Worm (Caenorhabditis elegans) whole organism, L3 larva: ENCODE data around the gene Y59A8B.24.

Experiments used
- R02D3.7 ChIP-seq: fragments of 150-350 bp; optimal IDR thresholded peaks from 2 replicates; lab custom pipeline; 2014; ENCODE audit warnings: missing biosample characterization, missing genetic modification characterization
- ZK546.5 ChIP-seq: sonication (generic microtip); optimal IDR thresholded peaks from 2 replicates; lab custom pipeline; 2017; ENCODE audit warnings: missing biosample characterization, missing genetic modification characterization
- aly-2 ChIP-seq: fragments of 150-350 bp; optimal IDR thresholded peaks from 2 replicates; lab custom pipeline; 2014; ENCODE audit warnings: missing biosample characterization, missing genetic modification characterization
- ama-1 ChIP-seq: fragments of 150-350 bp; optimal IDR thresholded peaks from 2 replicates; lab custom pipeline; 2018
- ceh-16 ChIP-seq: sonication (generic microtip); optimal IDR thresholded peaks from 2 replicates; lab custom pipeline; 2017; ENCODE audit warnings: missing biosample characterization, missing genetic modification characterization
- ceh-28 ChIP-seq: fragments of 150-350 bp; optimal IDR thresholded peaks from 2 replicates; lab custom pipeline; 2014; ENCODE audit warnings: missing biosample characterization, missing genetic modification reagents, missing genetic modification characterization
- ceh-82 ChIP-seq: fragments of 150-350 bp; optimal IDR thresholded peaks from 2 replicates; lab custom pipeline; 2014; ENCODE audit warnings: missing biosample characterization, missing genetic modification characterization
- ceh-9 ChIP-seq: sonication (generic microtip); optimal IDR thresholded peaks from 2 replicates; lab custom pipeline; 2018; ENCODE audit warnings: missing biosample characterization, missing genetic modification characterization
- daf-12 ChIP-seq: fragments of 150-350 bp; optimal IDR thresholded peaks from 2 replicates; lab custom pipeline; 2014; ENCODE audit warnings: missing biosample characterization, missing genetic modification reagents, missing genetic modification characterization
- egl-27 ChIP-seq: sonication (generic microtip); optimal IDR thresholded peaks from 4 replicates; lab custom pipeline; 2017; ENCODE audit warnings: missing biosample characterization, missing genetic modification reagents, missing genetic modification characterization
- egl-5 ChIP-seq: fragments of 150-350 bp; optimal IDR thresholded peaks from 2 replicates; lab custom pipeline; 2017; ENCODE audit warnings: missing biosample characterization, missing genetic modification reagents, missing genetic modification characterization, inconsistent platforms
- elt-1 ChIP-seq: fragments of 150-350 bp; optimal IDR thresholded peaks from 2 replicates; lab custom pipeline; 2014; ENCODE audit warnings: missing biosample characterization, missing genetic modification characterization
- elt-2 ChIP-seq: sonication (generic microtip); optimal IDR thresholded peaks from 2 replicates; lab custom pipeline; 2016; ENCODE audit warnings: missing genetic modification reagents, mild to moderate bottlenecking, missing genetic modification characterization, missing compliant biosample characterization
- elt-3 ChIP-seq, 3 experiments: fragments of 150-350 bp in 1 of 3; sonication (generic microtip) in 2 of 3; optimal IDR thresholded peaks; 2 replicates in 2 of 3; 4 replicates in 1 of 3; lab custom pipeline; 2014 to 2017; ENCODE audit warnings: missing biosample characterization in 3 of 3, missing genetic modification characterization in 3 of 3
- eor-1 ChIP-seq, 2 experiments: fragments of 150-350 bp; optimal IDR thresholded peaks; 2 replicates each; lab custom pipeline; 2014 to 2018; ENCODE audit warnings: missing biosample characterization in 2 of 2, missing genetic modification characterization in 2 of 2
- fkh-10 ChIP-seq: sonication (generic microtip); optimal IDR thresholded peaks from 2 replicates; lab custom pipeline; 2017; ENCODE audit warnings: missing biosample characterization, missing genetic modification reagents, missing genetic modification characterization
- fkh-2 ChIP-seq: fragments of 150-350 bp; optimal IDR thresholded peaks from 2 replicates; lab custom pipeline; 2014; ENCODE audit warnings: missing biosample characterization, missing genetic modification reagents, missing genetic modification characterization
- fos-1 ChIP-seq: fragments of 150-350 bp; optimal IDR thresholded peaks from 2 replicates; lab custom pipeline; 2014; ENCODE audit warnings: missing biosample characterization, missing genetic modification characterization
- hmg-11 ChIP-seq: sonication (generic microtip); optimal IDR thresholded peaks from 2 replicates; lab custom pipeline; 2016; ENCODE audit warnings: missing genetic modification characterization, missing compliant biosample characterization
- jun-1 ChIP-seq: fragments of 150-350 bp; optimal IDR thresholded peaks from 2 replicates; lab custom pipeline; 2014; ENCODE audit warnings: missing biosample characterization, missing genetic modification reagents, missing genetic modification characterization
- lin-15B ChIP-seq: fragments of 150-350 bp; optimal IDR thresholded peaks from 2 replicates; lab custom pipeline; 2014; ENCODE audit warnings: missing biosample characterization, missing genetic modification characterization
- lin-39 ChIP-seq: fragments of 150-350 bp; optimal IDR thresholded peaks from 2 replicates; lab custom pipeline; 2018; ENCODE audit warnings: missing biosample characterization, missing genetic modification reagents, missing genetic modification characterization
- lsy-12 ChIP-seq: sonication (generic microtip); optimal IDR thresholded peaks from 2 replicates; lab custom pipeline; 2016; ENCODE audit warnings: mild to moderate bottlenecking, missing genetic modification characterization, missing compliant biosample characterization
- mdl-1 ChIP-seq: fragments of 150-350 bp; optimal IDR thresholded peaks from 2 replicates; lab custom pipeline; 2014; ENCODE audit warnings: missing biosample characterization, missing genetic modification characterization
- mml-1 ChIP-seq: fragments of 150-350 bp; sonication (generic microtip); optimal IDR thresholded peaks from 3 replicates; lab custom pipeline; 2014; ENCODE audit warnings: missing biosample characterization, missing genetic modification characterization
- nfya-1 ChIP-seq: sonication (generic microtip); optimal IDR thresholded peaks from 2 replicates; lab custom pipeline; 2017; ENCODE audit warnings: missing genetic modification characterization, mild to moderate bottlenecking, missing compliant biosample characterization, antibody characterized with exemption, moderate library complexity; ENCODE audit not compliant: insufficient read depth
- nhr-11 ChIP-seq: fragments of 150-350 bp; optimal IDR thresholded peaks from 2 replicates; lab custom pipeline; 2014; ENCODE audit warnings: missing biosample characterization, missing genetic modification characterization
- nhr-12 ChIP-seq: fragments of 150-350 bp; optimal IDR thresholded peaks from 2 replicates; lab custom pipeline; 2014; ENCODE audit warnings: missing biosample characterization, missing genetic modification characterization
- nhr-23 ChIP-seq: fragments of 150-350 bp; optimal IDR thresholded peaks from 2 replicates; lab custom pipeline; 2014; ENCODE audit warnings: missing biosample characterization, missing genetic modification reagents, missing genetic modification characterization
- nhr-237 ChIP-seq: fragments of 150-350 bp; optimal IDR thresholded peaks from 2 replicates; lab custom pipeline; 2014; ENCODE audit warnings: missing biosample characterization, missing genetic modification characterization
- nhr-25 ChIP-seq: sonication (generic microtip); optimal IDR thresholded peaks from 2 replicates; lab custom pipeline; 2017; ENCODE audit warnings: missing biosample characterization, missing genetic modification characterization
- nhr-28 ChIP-seq: fragments of 150-350 bp; optimal IDR thresholded peaks from 2 replicates; lab custom pipeline; 2014; ENCODE audit warnings: missing biosample characterization, missing genetic modification characterization
- nhr-43 ChIP-seq: sonication (generic microtip); optimal IDR thresholded peaks from 2 replicates; lab custom pipeline; 2016; ENCODE audit warnings: mild to moderate bottlenecking, missing genetic modification characterization, missing compliant biosample characterization; ENCODE audit not compliant: poor library complexity, severe bottlenecking
- nhr-67 ChIP-seq: fragments of 150-350 bp; optimal IDR thresholded peaks from 2 replicates; lab custom pipeline; 2014; ENCODE audit warnings: missing biosample characterization, missing genetic modification characterization
- nhr-76 ChIP-seq: fragments of 150-350 bp; sonication (generic microtip); optimal IDR thresholded peaks from 5 replicates; lab custom pipeline; 2014; ENCODE audit warnings: missing biosample characterization, missing genetic modification characterization
- nhr-77 ChIP-seq: fragments of 150-350 bp; optimal IDR thresholded peaks from 2 replicates; lab custom pipeline; 2014; ENCODE audit warnings: missing biosample characterization, missing genetic modification characterization
- pha-4 ChIP-seq: fragments of 150-350 bp; optimal IDR thresholded peaks from 2 replicates; lab custom pipeline; 2014; ENCODE audit warnings: missing biosample characterization, missing genetic modification reagents, missing genetic modification characterization
- pqm-1 ChIP-seq: fragments of 150-350 bp; optimal IDR thresholded peaks from 2 replicates; lab custom pipeline; 2017; ENCODE audit warnings: missing biosample characterization, missing genetic modification characterization, inconsistent platforms
- sea-2 ChIP-seq: fragments of 150-350 bp; sonication (generic microtip); optimal IDR thresholded peaks from 4 replicates; lab custom pipeline; 2014; ENCODE audit warnings: missing biosample characterization, missing genetic modification reagents, missing genetic modification characterization
- skn-1 ChIP-seq: fragments of 150-350 bp; optimal IDR thresholded peaks from 2 replicates; lab custom pipeline; 2014; ENCODE audit warnings: missing biosample characterization, missing genetic modification characterization
- snpc-4 ChIP-seq: fragments of 150-350 bp; optimal IDR thresholded peaks from 2 replicates; lab custom pipeline; 2014; ENCODE audit warnings: missing biosample characterization, missing genetic modification characterization
- tbx-2 ChIP-seq: sonication (generic microtip); optimal IDR thresholded peaks from 2 replicates; lab custom pipeline; 2016; ENCODE audit warnings: mild to moderate bottlenecking, missing genetic modification characterization, missing compliant biosample characterization
- unc-39 ChIP-seq: sonication (generic microtip); optimal IDR thresholded peaks from 4 replicates; lab custom pipeline; 2017; ENCODE audit warnings: missing biosample characterization, missing genetic modification characterization
- unc-62 ChIP-seq: fragments of 150-350 bp; sonication (generic microtip); optimal IDR thresholded peaks from 4 replicates; lab custom pipeline; 2014; ENCODE audit warnings: missing biosample characterization, missing genetic modification reagents, missing genetic modification characterization
- zag-1 ChIP-seq: fragments of 150-350 bp; optimal IDR thresholded peaks from 2 replicates; lab custom pipeline; 2014; ENCODE audit warnings: missing biosample characterization, missing genetic modification characterization
- ztf-11 ChIP-seq: fragments of 150-350 bp; optimal IDR thresholded peaks from 2 replicates; lab custom pipeline; 2014; ENCODE audit warnings: missing biosample characterization, missing genetic modification characterization
- ztf-4 ChIP-seq: fragments of 150-350 bp; optimal IDR thresholded peaks from 2 replicates; lab custom pipeline; 2014; ENCODE audit warnings: missing biosample characterization, missing genetic modification characterization

Y59A8B.24 gene

DNA sequence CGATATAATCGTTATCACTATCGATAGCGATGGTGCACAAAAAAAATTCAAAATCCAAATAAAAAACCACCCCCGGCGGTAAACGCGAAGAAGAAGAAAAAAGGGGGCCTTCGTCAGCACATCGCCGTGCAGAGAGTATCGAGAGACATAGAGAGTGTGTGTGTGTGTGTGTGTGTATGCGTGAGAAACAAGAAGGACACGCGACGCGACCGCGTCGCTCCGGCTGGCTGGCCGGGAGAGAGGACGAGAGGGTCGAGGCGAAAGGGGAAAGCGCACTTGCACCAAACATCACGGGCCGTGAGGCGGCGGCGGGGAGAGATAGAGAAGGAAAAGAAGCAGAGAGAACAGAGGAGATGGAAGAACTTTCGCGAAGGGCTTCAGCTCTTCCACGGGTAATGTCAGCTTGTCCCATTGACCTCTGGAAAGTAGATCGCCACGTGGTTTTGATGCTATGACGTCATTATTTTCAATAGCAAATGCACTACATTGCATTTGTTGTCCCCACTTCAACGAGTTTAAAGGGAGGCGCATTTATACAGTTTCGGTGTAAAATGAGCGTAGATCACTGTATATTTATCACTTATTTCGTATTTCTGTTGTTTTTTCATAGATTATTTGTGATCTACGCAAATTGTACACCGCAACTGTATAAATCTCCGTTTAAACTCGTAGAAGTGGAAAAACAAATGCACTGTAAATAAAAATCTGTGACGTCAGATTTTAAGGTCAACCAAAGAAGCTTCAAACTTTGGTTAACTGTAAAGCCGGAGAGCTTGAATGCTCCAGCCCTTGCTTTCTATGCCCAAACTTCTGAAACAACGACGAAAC is at the start of gene Y59A8B.24:
TSS of gene Y59A8B.24 (plus strand) at position 778 of the 828 bp plus-strand sequence.
- TF ChIP-seq ztf-11 (tag; lab: Kevin White, UChicago), result no peak
- no peak for TF ChIP-seq nhr-12 (tag; lab: Kevin White, UChicago)
- TF ChIP-seq ama-1, result peak; percentile 67
- TF ChIP-seq sea-2 (GFP tag; lab: Kevin White, UChicago), result no peak
- no peak for TF ChIP-seq elt-3 (tag; optimal IDR thresholded peaks at IDR 0.05; lab: Kevin White, UChicago)
- TF ChIP-seq nhr-237 (tag; lab: Kevin White, UChicago), result no peak
- TF ChIP-seq ZK546.5 (tag; lab: Kevin White, UChicago), result no peak
- TF ChIP-seq mdl-1 (tag; lab: Kevin White, UChicago), result peak; percentile 51
- TF ChIP-seq jun-1 (tag; lab: Kevin White, UChicago), result peak; percentile 83
- TF ChIP-seq nhr-67 (tag; lab: Kevin White, UChicago), result no peak
- TF ChIP-seq nhr-28 (tag; lab: Kevin White, UChicago), result no peak
- peak; percentile 6 for TF ChIP-seq aly-2 (tag; lab: Kevin White, UChicago)
- TF ChIP-seq pha-4, result peak; percentile 95
- no peak for TF ChIP-seq eor-1 (tag; optimal IDR thresholded peaks at IDR 0.05; lab: Kevin White, UChicago)
- TF ChIP-seq lin-39 (tag; lab: Kevin White, UChicago), result peak; percentile 95
- TF ChIP-seq ceh-28 (tag; lab: Kevin White, UChicago), result peak; percentile 83
- peak; percentile 92 for TF ChIP-seq elt-2 (tag; lab: Kevin White, UChicago)
- peak; percentile 74 for TF ChIP-seq nhr-43 (tag; lab: Kevin White, UChicago)
- peak; percentile 85 for TF ChIP-seq snpc-4
- TF ChIP-seq elt-1 (tag; lab: Kevin White, UChicago), result peak; percentile 13
- peak; percentile 82 for TF ChIP-seq skn-1
- TF ChIP-seq unc-39, result no peak
- TF ChIP-seq fkh-2 (tag; lab: Kevin White, UChicago), result no peak
- TF ChIP-seq nhr-77 (tag; lab: Kevin White, UChicago), result no peak
- TF ChIP-seq mml-1 (tag; lab: Kevin White, UChicago), result no peak
- peak; percentile 76 for TF ChIP-seq tbx-2 (tag; lab: Kevin White, UChicago)
- TF ChIP-seq daf-12 (tag; lab: Kevin White, UChicago), result no peak
- no peak for TF ChIP-seq zag-1 (tag; lab: Kevin White, UChicago)
- peak; percentile 78 for TF ChIP-seq nhr-11 (tag; lab: Kevin White, UChicago)
- TF ChIP-seq nhr-76 (tag; lab: Kevin White, UChicago), result no peak
- TF ChIP-seq egl-27 (tag; lab: Kevin White, UChicago), result peak; percentile 79
- peak; percentile 54 for TF ChIP-seq egl-5
- peak; percentile 96 for TF ChIP-seq lin-15B (tag; lab: Kevin White, UChicago)
- TF ChIP-seq ztf-4 (tag; lab: Kevin White, UChicago), result no peak
- TF ChIP-seq unc-62 (GFP tag; lab: Kevin White, UChicago), result peak; percentile 59
- TF ChIP-seq fkh-10, result peak; percentile 27
- TF ChIP-seq lsy-12 (tag; lab: Kevin White, UChicago), result peak; percentile 85
- TF ChIP-seq ceh-82 (tag; lab: Kevin White, UChicago), result peak; percentile 65
- peak; percentile 100 for TF ChIP-seq hmg-11 (tag; lab: Kevin White, UChicago)
- TF ChIP-seq ceh-9 (tag; lab: Kevin White, UChicago), result no peak
- no peak for TF ChIP-seq ceh-16 (tag; lab: Kevin White, UChicago)
- TF ChIP-seq nhr-23 (tag; lab: Kevin White, UChicago), result peak; percentile 91
- peak; percentile 78 for TF ChIP-seq R02D3.7 (tag; lab: Kevin White, UChicago)
- TF ChIP-seq nhr-25 (tag; lab: Kevin White, UChicago), result peak; percentile 97
- peak; percentile 84 for TF ChIP-seq pqm-1
- peak; percentile 96 for TF ChIP-seq nfya-1 (tag; lab: Kevin White, UChicago)
- no peak for TF ChIP-seq fos-1
- TF ChIP-seq, all 47 proteins: peak for 27
